Fruit fly (Drosophila melanogaster): ENCODE data around the gene CG4080.

The CG4080 gene

dm6 chr3L:9425838-9426237 lies 26.8 kb upstream of the CG4080 start (continued):
- TF ChIP-seq dpn (GFP tag; optimal IDR thresholded peaks at IDR 0.05) (no peak), CG5180 (GFP tag; optimal IDR thresholded peaks at IDR 0.05) (no peak), CG32767 (GFP tag; IDR thresholded peaks at IDR 0.05) (no peak), CG32532 (GFP tag; IDR thresholded peaks at IDR 0.05) (peak; percentile 16; the same call in 1 of the 2 replicates), pb (GFP tag; optimal IDR thresholded peaks at IDR 0.05) (no peak), CG12155 (GFP tag; optimal IDR thresholded peaks at IDR 0.05) (no peak), CG3281 (GFP tag; optimal IDR thresholded peaks at IDR 0.05) (no peak), CG15479 (GFP tag; optimal IDR thresholded peaks at IDR 0.05) (no peak), Bgb (GFP tag; IDR thresholded peaks at IDR 0.05; ENCODE audit: partially characterized antibody) (no peak), CG17359 (tag; optimal IDR thresholded peaks at IDR 0.05) (peak; percentile 35), salm (tag; optimal IDR thresholded peaks at IDR 0.05) (no peak), mirr (GFP tag; optimal IDR thresholded peaks at IDR 0.05) (no peak), CG10321 (GFP tag; IDR thresholded peaks at IDR 0.05) (no peak), HLH4C (GFP tag; IDR thresholded peaks at IDR 0.05; ENCODE audit: partially characterized antibody) (no peak), ken (GFP tag; IDR thresholded peaks at IDR 0.05) (0 out of 3 replicates have a peak, but pooled peaks have one; percentile 17), dimm (GFP tag; IDR thresholded peaks at IDR 0.05) (no peak), Med (GFP tag) (peak; percentile 69), CG31441 (GFP tag; IDR thresholded peaks at IDR 0.05) (no peak), pros (GFP tag; optimal IDR thresholded peaks at IDR 0.05) (no peak), CG10267 (tag; optimal IDR thresholded peaks at IDR 0.05) (no peak), peb (GFP tag; IDR thresholded peaks at IDR 0.05) (no peak), D19A (tag; optimal IDR thresholded peaks at IDR 0.05) (no peak)

dm6 chr3L:9424528-9424911 lies 25.5 kb upstream of the CG4080 start:
- TF ChIP-seq Six4 (GFP tag; optimal IDR thresholded peaks at IDR 0.05) (no peak), zfh2 (GFP tag; optimal IDR thresholded peaks at IDR 0.05) (no peak), CG2116 (GFP tag; optimal IDR thresholded peaks at IDR 0.05) (peak; percentile 43), Ada2b (GFP tag; IDR thresholded peaks at IDR 0.05) (peak; percentile 20; the same call in 1 of the 2 replicates), Sox100B (GFP tag; optimal IDR thresholded peaks at IDR 0.05) (peak; percentile 21), gcm (GFP tag; optimal IDR thresholded peaks at IDR 0.05) (peak; percentile 33), CG12155 (GFP tag; optimal IDR thresholded peaks at IDR 0.05) (peak; percentile 12), CG10267 (tag; optimal IDR thresholded peaks at IDR 0.05) (peak; percentile 41), gcm2 (GFP tag; optimal IDR thresholded peaks at IDR 0.05) (no peak), schlank (tag; optimal IDR thresholded peaks at IDR 0.05) (no peak), CG17802 (tag; optimal IDR thresholded peaks at IDR 0.05) (no peak), Rfx (GFP tag; IDR thresholded peaks at IDR 0.05) (peak; percentile 50; the same call in 1 of the 2 replicates), Hmr (GFP tag; optimal IDR thresholded peaks at IDR 0.05) (peak; percentile 40), pan (optimal IDR thresholded peaks at IDR 0.05) (no peak), pan (GFP tag; optimal IDR thresholded peaks at IDR 0.05 in 1 of 2, IDR thresholded peaks at IDR 0.05 in 1 of 2) (peak in 1 of 2 experiments; percentile 53), ttk (GFP tag; IDR thresholded peaks at IDR 0.05) (no peak), knrl (GFP tag; IDR thresholded peaks at IDR 0.05; ENCODE audit: partially characterized antibody) (no peak), Bdp1 (GFP tag; optimal IDR thresholded peaks at IDR 0.05) (no peak), CG31388 (GFP tag; optimal IDR thresholded peaks at IDR 0.05) (no peak), Meics (GFP tag; optimal IDR thresholded peaks at IDR 0.05) (peak; percentile 59), caup (GFP tag; optimal IDR thresholded peaks at IDR 0.05; ENCODE audit: severe bottlenecking) (no peak), CG2712 (tag; optimal IDR thresholded peaks at IDR 0.05) (peak; percentile 57), CG2120 (GFP tag; optimal IDR thresholded peaks at IDR 0.05) (peak; percentile 46), CG13296 (GFP tag; optimal IDR thresholded peaks at IDR 0.05) (peak; percentile 42), Deaf1 (tag; optimal IDR thresholded peaks at IDR 0.05) (peak; percentile 14), CG6791 (GFP tag; IDR thresholded peaks at IDR 0.05; ENCODE audit: partially characterized antibody) (no peak), crc (GFP tag; optimal IDR thresholded peaks at IDR 0.05) (no peak), Asciz (GFP tag; optimal IDR thresholded peaks at IDR 0.05) (peak; percentile 15), slbo (GFP tag; IDR thresholded peaks at IDR 0.05) (peak; percentile 31; the same call in 1 of the 2 replicates), Vsx1 (GFP tag; optimal IDR thresholded peaks at IDR 0.05) (peak; percentile 16), wdn (GFP tag; IDR thresholded peaks at IDR 0.05) (no peak)

Measured in whole organism, embryonic.